Fruit fly (Drosophila melanogaster): Measurements from ENCODE around the gene Nrt.

The Nrt gene

DNA sequence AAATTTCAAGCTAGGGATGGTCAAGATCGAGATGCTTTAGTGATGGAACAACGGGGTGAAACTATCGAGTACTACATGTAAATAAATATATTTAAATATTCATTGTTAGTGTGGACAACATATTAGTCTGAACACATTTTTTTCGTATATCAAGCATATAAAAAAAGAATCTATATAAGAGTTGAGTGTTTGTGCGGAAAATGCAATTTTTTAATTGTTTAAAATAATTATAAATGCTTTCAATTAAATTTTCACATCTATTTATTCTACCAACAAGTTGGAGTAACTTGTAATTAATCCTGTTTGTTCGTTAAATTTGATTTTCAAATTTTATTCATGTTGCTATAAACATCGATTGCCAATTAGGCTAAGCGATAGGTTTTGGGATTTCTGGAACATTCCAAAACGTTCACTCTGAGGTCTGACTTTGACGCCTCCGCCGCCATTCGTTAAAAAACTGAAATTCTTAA, 13.9 kb downstream of the Nrt start, which contains the start of the genes mus302 and CG9705 (continued):
- TF ChIP-seq CG15479 (GFP tag; optimal IDR thresholded peaks at IDR 0.05) (no peak), HmgZ (tag; optimal IDR thresholded peaks at IDR 0.05) (no peak), CG11504 (tag; optimal IDR thresholded peaks at IDR 0.05) (no peak), al (GFP tag; IDR thresholded peaks at IDR 0.05) (peak; percentile 39; the same call in 1 of the 2 replicates), CG3281 (GFP tag; optimal IDR thresholded peaks at IDR 0.05) (peak; percentile 45), CG8290 (GFP tag; optimal IDR thresholded peaks at IDR 0.05) (peak; percentile 31), CG8290 (tag; optimal IDR thresholded peaks at IDR 0.05) (no peak), CG32532 (GFP tag; IDR thresholded peaks at IDR 0.05) (peak; percentile 49), row (GFP tag; IDR thresholded peaks at IDR 0.05) (peak; percentile 87), CTCF (GFP tag; optimal IDR thresholded peaks at IDR 0.05) (no peak), CG43689 (GFP tag; IDR thresholded peaks at IDR 0.05) (no peak), CG15073 (GFP tag; optimal IDR thresholded peaks at IDR 0.05) (no peak), Chrac-16 (GFP tag; optimal IDR thresholded peaks at IDR 0.05) (peak; percentile 30), mam (GFP tag; optimal IDR thresholded peaks at IDR 0.05) (peak; percentile 30), Opbp (GFP tag; IDR thresholded peaks at IDR 0.05; ENCODE audit: partially characterized antibody) (peak; percentile 7; the same call in 2 of the 3 replicates), nmo (GFP tag; optimal IDR thresholded peaks at IDR 0.05) (peak; percentile 83), CHES-1-like (GFP tag; optimal IDR thresholded peaks at IDR 0.05) (no peak), CG14710 (tag; optimal IDR thresholded peaks at IDR 0.05) (peak; percentile 78), HLH4C (GFP tag; IDR thresholded peaks at IDR 0.05; ENCODE audit: partially characterized antibody) (peak; percentile 52; the same call in 1 of the 3 replicates), CG2889 (GFP tag; IDR thresholded peaks at IDR 0.05) (0 out of 3 replicates have a peak, but pooled peaks have one; percentile 25), CG12942 (GFP tag; optimal IDR thresholded peaks at IDR 0.05) (peak; percentile 40)

DNA sequence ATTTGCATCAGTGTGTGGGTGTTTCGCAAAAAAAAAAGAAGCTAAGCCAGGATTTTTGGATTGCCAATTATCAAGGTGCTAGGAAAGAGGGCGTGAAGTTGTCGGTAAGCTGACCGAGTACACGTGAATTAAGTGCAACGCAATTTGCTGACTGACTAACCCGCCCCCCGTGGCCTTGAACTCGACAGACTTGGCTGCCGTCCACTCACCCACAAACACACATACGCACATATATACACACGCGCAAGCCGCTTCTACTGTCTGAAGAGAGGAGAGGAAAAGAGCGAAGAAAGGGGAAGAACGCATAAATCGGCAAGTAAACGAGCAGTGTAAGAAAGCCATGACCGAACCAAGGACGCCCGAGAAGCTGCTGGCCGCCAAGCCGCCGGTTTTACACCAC, 14.4 kb downstream of the Nrt start:
- TF ChIP-seq nerfin-1 (tag; optimal IDR thresholded peaks at IDR 0.05) (peak; percentile 69), pzg (GFP tag; optimal IDR thresholded peaks at IDR 0.05) (no peak), Hr78 (GFP tag; optimal IDR thresholded peaks at IDR 0.05) (peak in 1 of 2 experiments; percentile 52), CG7963 (GFP tag; IDR thresholded peaks at IDR 0.05; ENCODE audit: partially characterized antibody) (0 out of 3 replicates have a peak, but pooled peaks have one; percentile 2), stc (GFP tag; IDR thresholded peaks at IDR 0.05) (0 out of 2 replicates have a peak, but pooled peaks have one; percentile 8), ftz-f1 (GFP tag; optimal IDR thresholded peaks at IDR 0.05) (peak; percentile 54), CG12219 (GFP tag; optimal IDR thresholded peaks at IDR 0.05) (no peak), crol (GFP tag; IDR thresholded peaks at IDR 0.05) (peak; percentile 60), tap (tag; optimal IDR thresholded peaks at IDR 0.05) (no peak), CG34422 (GFP tag; IDR thresholded peaks at IDR 0.05) (0 out of 3 replicates have a peak, but pooled peaks have one; percentile 54), cg (GFP tag; optimal IDR thresholded peaks at IDR 0.05) (peak; percentile 60)

dm6 chr3L:16782218-16782763, 16.4 kb downstream of the Nrt start:
- peak; percentile 51 for TF ChIP-seq jing (GFP tag; optimal IDR thresholded peaks at IDR 0.05)
- TF ChIP-seq wek (GFP tag; optimal IDR thresholded peaks at IDR 0.05): peak; percentile 5
- no peak for TF ChIP-seq CG42726 (GFP tag; IDR thresholded peaks at IDR 0.05; ENCODE audit: partially characterized antibody)
- peak; percentile 81 for TF ChIP-seq Xrp1 (GFP tag; IDR thresholded peaks at IDR 0.05)
- peak; percentile 69 for TF ChIP-seq org-1 (GFP tag; optimal IDR thresholded peaks at IDR 0.05)
- peak; percentile 59; the same call in 2 of the 3 replicates for TF ChIP-seq CG34422 (GFP tag; IDR thresholded peaks at IDR 0.05)
- TF ChIP-seq CG4730 (GFP tag; IDR thresholded peaks at IDR 0.05): peak; percentile 74
- no peak for TF ChIP-seq Myb (GFP tag; optimal IDR thresholded peaks at IDR 0.05)
- no peak for TF ChIP-seq Opbp (GFP tag; IDR thresholded peaks at IDR 0.05; ENCODE audit: partially characterized antibody)
- no peak for TF ChIP-seq nerfin-2 (GFP tag; IDR thresholded peaks at IDR 0.05; ENCODE audit: partially characterized antibody)
- TF ChIP-seq da (GFP tag; optimal IDR thresholded peaks at IDR 0.05): no peak
- peak; percentile 52 for TF ChIP-seq nerfin-1 (tag; optimal IDR thresholded peaks at IDR 0.05)
- TF ChIP-seq CG4282 (GFP tag; optimal IDR thresholded peaks at IDR 0.05): no peak
- peak; percentile 21 for TF ChIP-seq CG15514 (GFP tag; optimal IDR thresholded peaks at IDR 0.05)
- no peak for TF ChIP-seq CG7963 (GFP tag; IDR thresholded peaks at IDR 0.05; ENCODE audit: partially characterized antibody)
- TF ChIP-seq CG4328 (GFP tag; optimal IDR thresholded peaks at IDR 0.05): no peak
- no peak for TF ChIP-seq schlank (tag; optimal IDR thresholded peaks at IDR 0.05)
- TF ChIP-seq sug (tag; optimal IDR thresholded peaks at IDR 0.05): no peak
- peak; percentile 5; the same call in 1 of the 2 replicates for TF ChIP-seq CG31224 (GFP tag; IDR thresholded peaks at IDR 0.05)
- 0 out of 2 replicates have a peak, but pooled peaks have one; percentile 46 for TF ChIP-seq CG32767 (GFP tag; IDR thresholded peaks at IDR 0.05)
- no peak for TF ChIP-seq pzg (GFP tag; optimal IDR thresholded peaks at IDR 0.05)

Data from whole organism, embryonic.